Worm (Caenorhabditis elegans): Measurements from ENCODE around the gene F17C11.26.

- TF ChIP-seq blmp-1 (tag; optimal IDR thresholded peaks at IDR 0.05) (no peak), pha-4 (tag; optimal IDR thresholded peaks at IDR 0.05) (no peak)
Measured at ce11 chrV:10904795-10905194, 36.5 kb upstream of the F17C11.26 start.
